Fruit fly (Drosophila melanogaster) whole organism, embryonic: Measurements from ENCODE around the gene CG4101.

Experiments used
- ATbp ChIP-seq: fragments of 200-800 bp; sonication (Bioruptor generic); optimal IDR thresholded peaks from 2 replicates; lab custom pipeline; 2017; ENCODE audit warnings: missing biosample characterization, mild to moderate bottlenecking, missing genetic modification characterization, missing genetic modification reagents
- Blimp-1 ChIP-seq: fragments of 200-800 bp; sonication (Bioruptor generic); optimal IDR thresholded peaks from 3 replicates; lab custom pipeline; 2018; ENCODE audit warnings: missing biosample characterization, missing genetic modification characterization, mild to moderate bottlenecking, moderate library complexity, missing genetic modification reagents
- CG11504 ChIP-seq: fragments of 200-800 bp; sonication (Bioruptor generic); optimal IDR thresholded peaks from 3 replicates; lab custom pipeline; 2019; ENCODE audit warnings: missing biosample characterization, mild to moderate bottlenecking, missing genetic modification characterization, moderate library complexity
- CG13296 ChIP-seq: fragments of 200-800 bp; sonication (Bioruptor generic); optimal IDR thresholded peaks from 3 replicates; lab custom pipeline; 2018; ENCODE audit warnings: missing biosample characterization, mild to moderate bottlenecking, missing genetic modification characterization
- CG13894 ChIP-seq: fragments of 200-800 bp; sonication (Bioruptor generic); optimal IDR thresholded peaks from 3 replicates; lab custom pipeline; 2018; ENCODE audit warnings: missing biosample characterization, mild to moderate bottlenecking, missing genetic modification characterization, moderate library complexity
- CG17385 ChIP-seq: fragments of 200-800 bp; sonication (Bioruptor generic); optimal IDR thresholded peaks from 3 replicates; lab custom pipeline; 2018; ENCODE audit warnings: missing biosample characterization, mild to moderate bottlenecking, missing genetic modification characterization
- CG18599 ChIP-seq: fragments of 200-800 bp; sonication (Bioruptor generic); optimal IDR thresholded peaks from 3 replicates; lab custom pipeline; 2017; ENCODE audit warnings: missing biosample characterization, missing genetic modification characterization, mild to moderate bottlenecking, moderate library complexity, missing genetic modification reagents
- CG18619 ChIP-seq: fragments of 200-800 bp; sonication (Bioruptor generic); optimal IDR thresholded peaks from 3 replicates; lab custom pipeline; 2017; ENCODE audit warnings: missing biosample characterization, mild to moderate bottlenecking, missing genetic modification characterization
- CG2120 ChIP-seq: fragments of 200-800 bp; sonication (Bioruptor generic); optimal IDR thresholded peaks from 3 replicates; lab custom pipeline; 2016; ENCODE audit warnings: missing biosample characterization, missing genetic modification characterization
- CG2889 ChIP-seq: fragments of 200-800 bp; sonication (Bioruptor generic); IDR thresholded peaks from 3 replicates; pipeline ENCODE4 v1.3.6; 2022; ENCODE audit warnings: missing biosample characterization, missing genetic modification characterization
- CG30403 ChIP-seq: fragments of 200-800 bp; sonication (Bioruptor generic); optimal IDR thresholded peaks from 3 replicates; lab custom pipeline; 2016; ENCODE audit warnings: missing biosample characterization, missing genetic modification characterization
- CG31441 ChIP-seq: fragments of 200-800 bp; sonication (Bioruptor generic); IDR thresholded peaks from 2 replicates; pipeline ENCODE4 v1.3.6; 2022; ENCODE audit warnings: missing biosample characterization, missing genetic modification characterization
- CG5180 ChIP-seq: fragments of 200-800 bp; sonication (Bioruptor generic); optimal IDR thresholded peaks from 3 replicates; lab custom pipeline; 2017; ENCODE audit warnings: missing biosample characterization, missing genetic modification characterization, mild to moderate bottlenecking, moderate library complexity, missing genetic modification reagents
- CG6689 ChIP-seq: fragments of 200-800 bp; sonication (Bioruptor generic); IDR thresholded peaks from 2 replicates; pipeline ENCODE4 v1.3.6; 2022; ENCODE audit warnings: missing biosample characterization, missing genetic modification characterization
- CG7556 ChIP-seq: fragments of 200-800 bp; sonication (Bioruptor generic); optimal IDR thresholded peaks from 2 replicates; lab custom pipeline; 2017; ENCODE audit warnings: missing biosample characterization, mild to moderate bottlenecking, missing genetic modification characterization
- Fer3 ChIP-seq: fragments of 200-800 bp; sonication (Bioruptor generic); optimal IDR thresholded peaks from 2 replicates; lab custom pipeline; 2018; ENCODE audit warnings: missing biosample characterization, mild to moderate bottlenecking, missing genetic modification characterization, moderate library complexity
- HLH3B ChIP-seq: fragments of 200-800 bp; sonication (Bioruptor generic); IDR thresholded peaks from 2 replicates; pipeline ENCODE4 v1.3.6; 2022; ENCODE audit warnings: missing biosample characterization, missing genetic modification characterization
- Hmr ChIP-seq: fragments of 200-800 bp; sonication (Bioruptor generic); optimal IDR thresholded peaks from 3 replicates; lab custom pipeline; 2017; ENCODE audit warnings: mild to moderate bottlenecking, missing biosample characterization, missing genetic modification reagents, missing genetic modification characterization
- Mad ChIP-seq: fragments of 200-800 bp; sonication (Bioruptor generic); optimal IDR thresholded peaks from 2 replicates; lab custom pipeline; 2016; ENCODE audit warnings: missing biosample characterization, missing genetic modification characterization
- NfI ChIP-seq: fragments of 200-800 bp; sonication (Bioruptor generic); optimal IDR thresholded peaks from 3 replicates; lab custom pipeline; 2018; ENCODE audit warnings: missing biosample characterization, mild to moderate bottlenecking, missing genetic modification characterization, moderate library complexity
- Rfx ChIP-seq: fragments of 200-800 bp; sonication (Bioruptor generic); IDR thresholded peaks from 2 replicates; pipeline ENCODE4 v1.3.6; 2022; ENCODE audit warnings: missing biosample characterization, missing genetic modification characterization
- Scr ChIP-seq: fragments of 200-800 bp; sonication (Bioruptor generic); IDR thresholded peaks from 2 replicates; pipeline ENCODE4 v1.3.6; 2022; ENCODE audit warnings: missing biosample characterization, missing genetic modification characterization; ENCODE audit not compliant: partially characterized antibody
- Sox100B ChIP-seq: fragments of 200-800 bp; sonication (Bioruptor generic); optimal IDR thresholded peaks from 3 replicates; lab custom pipeline; 2018; ENCODE audit warnings: missing biosample characterization, mild to moderate bottlenecking, missing genetic modification characterization
- Ssrp ChIP-seq: fragments of 200-800 bp; sonication (Bioruptor generic); optimal IDR thresholded peaks from 2 replicates; lab custom pipeline; 2018; ENCODE audit warnings: missing biosample characterization, mild to moderate bottlenecking, missing genetic modification characterization, moderate library complexity
- aop ChIP-seq: fragments of 200-800 bp; sonication (Bioruptor generic); IDR thresholded peaks from 2 replicates; pipeline ENCODE4 v1.3.6; 2022; ENCODE audit warnings: missing biosample characterization, missing genetic modification characterization
- ase ChIP-seq: fragments of 200-800 bp; sonication (Bioruptor generic); IDR thresholded peaks from 3 replicates; pipeline ENCODE4 v1.3.6; 2022; ENCODE audit warnings: missing biosample characterization, missing genetic modification characterization
- bab2 ChIP-seq: fragments of 200-800 bp; sonication (Bioruptor generic); optimal IDR thresholded peaks from 2 replicates; lab custom pipeline; 2016; ENCODE audit warnings: missing biosample characterization, missing genetic modification characterization
- bcd ChIP-seq: fragments of 200-800 bp; sonication (Bioruptor generic); optimal IDR thresholded peaks from 2 replicates; lab custom pipeline; 2017; ENCODE audit warnings: missing biosample characterization, mild to moderate bottlenecking, missing genetic modification characterization
- bsh ChIP-seq, 2 experiments: fragments of 200-800 bp; sonication (Bioruptor generic); optimal IDR thresholded peaks; 2 replicates each; lab custom pipeline; 2017 to 2018; ENCODE audit warnings: mild to moderate bottlenecking in 2 of 2, missing biosample characterization in 2 of 2, missing genetic modification characterization in 2 of 2, moderate library complexity in 1 of 2
- dpn ChIP-seq, 2 experiments: fragments of 200-800 bp; sonication (Bioruptor generic); optimal IDR thresholded peaks; 3 replicates each; lab custom pipeline; 2016; ENCODE audit warnings: missing biosample characterization in 2 of 2, missing genetic modification characterization in 2 of 2
- dysf ChIP-seq: fragments of 200-800 bp; sonication (Bioruptor generic); IDR thresholded peaks from 3 replicates; pipeline ENCODE4 v1.3.6; 2022; ENCODE audit warnings: missing biosample characterization, missing genetic modification characterization
- exex ChIP-seq: fragments of 200-800 bp; sonication (Bioruptor generic); optimal IDR thresholded peaks from 4 replicates; lab custom pipeline; 2018; ENCODE audit warnings: missing biosample characterization, mild to moderate bottlenecking, missing genetic modification characterization, moderate library complexity
- fd96Cb ChIP-seq: fragments of 200-800 bp; sonication (Bioruptor generic); optimal IDR thresholded peaks from 2 replicates; lab custom pipeline; 2018; ENCODE audit warnings: missing biosample characterization, mild to moderate bottlenecking, missing genetic modification characterization, moderate library complexity
- hkb ChIP-seq, 2 experiments: fragments of 200-800 bp in 1 of 2; fragments of >200 bp in 1 of 2; sonication (Bioruptor generic) in 1 of 2; IDR thresholded peaks in 1 of 2; optimal IDR thresholded peaks in 1 of 2; 2 replicates each; pipeline versions ENCODE4 v1.3.6 to Lab custom; 2017 to 2022; ENCODE audit warnings: missing biosample characterization in 1 of 2, missing genetic modification characterization in 1 of 2
- ind ChIP-seq: fragments of 200-800 bp; sonication (Bioruptor generic); optimal IDR thresholded peaks from 3 replicates; lab custom pipeline; 2016; ENCODE audit warnings: missing biosample characterization, missing genetic modification characterization
- lilli ChIP-seq: fragments of 200-800 bp; sonication (Bioruptor generic); optimal IDR thresholded peaks from 3 replicates; lab custom pipeline; 2016; ENCODE audit warnings: missing biosample characterization, missing genetic modification characterization
- maf-S ChIP-seq: fragments of 200-800 bp; sonication (Bioruptor generic); optimal IDR thresholded peaks from 2 replicates; lab custom pipeline; 2016; ENCODE audit warnings: missing biosample characterization, missing genetic modification characterization
- mam ChIP-seq: fragments of 200-800 bp; sonication (Bioruptor generic); optimal IDR thresholded peaks from 3 replicates; lab custom pipeline; 2016; ENCODE audit warnings: missing biosample characterization, missing genetic modification characterization
- mirr ChIP-seq: fragments of 200-800 bp; sonication (Bioruptor generic); optimal IDR thresholded peaks from 3 replicates; lab custom pipeline; 2018; ENCODE audit warnings: missing biosample characterization, mild to moderate bottlenecking, missing genetic modification characterization
- nau ChIP-seq: fragments of 200-800 bp; sonication (Bioruptor generic); optimal IDR thresholded peaks from 3 replicates; lab custom pipeline; 2017; ENCODE audit warnings: missing biosample characterization, mild to moderate bottlenecking, missing genetic modification characterization, missing genetic modification reagents
- odd ChIP-seq: fragments of 200-800 bp; sonication (Bioruptor generic); optimal IDR thresholded peaks from 2 replicates; lab custom pipeline; 2017; ENCODE audit warnings: missing biosample characterization, mild to moderate bottlenecking, missing genetic modification characterization
- pan ChIP-seq, 4 experiments: fragments of >200 bp in 3 of 4; fragments of 200-800 bp in 1 of 4; sonication (Bioruptor generic) in 1 of 4; optimal IDR thresholded peaks in 3 of 4; IDR thresholded peaks in 1 of 4; 2 replicates each; pipeline versions ENCODE4 v1.3.6 to Lab custom; 2017 to 2022; ENCODE audit warnings: missing biosample characterization in 2 of 4, missing genetic modification characterization in 2 of 4, mixed read lengths in 1 of 4
- scrt ChIP-seq: fragments of 200-800 bp; sonication (Bioruptor generic); optimal IDR thresholded peaks from 2 replicates; lab custom pipeline; 2018; ENCODE audit warnings: missing biosample characterization, mild to moderate bottlenecking, missing genetic modification characterization, moderate library complexity
- sens ChIP-seq: fragments of 200-800 bp; sonication (Bioruptor generic); peaks from one replicate; lab custom pipeline; 2016; ENCODE audit warnings: missing biosample characterization, missing genetic modification characterization
- sisA ChIP-seq: fragments of 200-800 bp; sonication (Bioruptor generic); IDR thresholded peaks from 2 replicates; pipeline ENCODE4 v1.3.6; 2022; ENCODE audit warnings: missing biosample characterization, missing genetic modification characterization
- tio ChIP-seq: fragments of 200-800 bp; sonication (Bioruptor generic); optimal IDR thresholded peaks from 2 replicates; lab custom pipeline; 2017; ENCODE audit warnings: missing biosample characterization, missing genetic modification characterization, inconsistent platforms
- unpg ChIP-seq: fragments of 200-800 bp; sonication (Bioruptor generic); optimal IDR thresholded peaks from 3 replicates; lab custom pipeline; 2018; ENCODE audit warnings: missing biosample characterization, mild to moderate bottlenecking, missing genetic modification characterization, moderate library complexity
- vnd ChIP-seq: fragments of 200-800 bp; sonication (Bioruptor generic); IDR thresholded peaks from 3 replicates; pipeline ENCODE4 v1.3.6; 2022; ENCODE audit warnings: missing biosample characterization, missing genetic modification characterization; ENCODE audit not compliant: partially characterized antibody

CG4101 gene

DNA sequence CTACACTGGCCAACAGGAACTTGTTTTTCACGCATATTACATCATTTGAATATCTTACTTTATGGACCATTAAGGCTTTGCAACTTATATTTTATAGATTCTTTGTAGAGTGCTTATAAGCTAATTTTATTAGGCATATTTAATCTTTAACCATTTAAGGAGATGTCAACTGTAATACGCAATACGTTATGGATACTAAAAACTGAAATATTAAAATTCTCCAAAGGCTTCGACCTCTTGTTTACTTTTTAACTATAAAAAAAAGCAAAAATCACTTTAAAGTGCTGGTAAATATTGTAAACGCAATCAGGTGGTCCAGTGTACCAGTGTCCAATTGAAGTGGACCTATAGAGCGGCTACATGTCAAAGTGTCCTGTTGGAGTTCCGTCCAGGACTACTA lies 44.7 kb downstream of the CG4101 start (continued):
- TF ChIP-seq CG2120 (GFP tag; lab: Kevin White, UChicago), result peak; percentile 48
- TF ChIP-seq Sox100B (GFP tag; lab: Kevin White, UChicago), result peak; percentile 47
- TF ChIP-seq CG6689, result peak; percentile 49; the same call in 1 of the 2 replicates
- peak; percentile 12 for TF ChIP-seq ind
- peak; percentile 46 for TF ChIP-seq bcd (GFP tag; lab: Kevin White, UChicago)
- TF ChIP-seq CG13296 (GFP tag; lab: Kevin White, UChicago), result peak; percentile 31
- TF ChIP-seq unpg (GFP tag; lab: Kevin White, UChicago), result peak; percentile 21
- no peak for TF ChIP-seq ase (GFP tag; lab: Robert Waterston, UW)
- TF ChIP-seq Mad (GFP tag; lab: Kevin White, UChicago), result no peak
- peak in 1 of 2 experiments; percentile 2 for TF ChIP-seq bsh (GFP tag; optimal IDR thresholded peaks at IDR 0.05; lab: Kevin White, UChicago)
- peak; percentile 23 for TF ChIP-seq tio (GFP tag; lab: Kevin White, UChicago)
- 0 out of 2 replicates have a peak, but pooled peaks have one; percentile 29 for TF ChIP-seq CG31441 (GFP tag; lab: Robert Waterston, UW)
- TF ChIP-seq dpn (GFP tag; optimal IDR thresholded peaks at IDR 0.05; lab: Kevin White, UChicago), result peak in 1 of 2 experiments; percentile 12
- TF ChIP-seq CG18599 (GFP tag; lab: Kevin White, UChicago), result peak; percentile 66
- peak; percentile 11 for TF ChIP-seq scrt (GFP tag; lab: Kevin White, UChicago)
- TF ChIP-seq maf-S (GFP tag; lab: Kevin White, UChicago), result no peak
- peak; percentile 8 for TF ChIP-seq mam (GFP tag; lab: Kevin White, UChicago)
- TF ChIP-seq CG13894 (tag; lab: Kevin White, UChicago), result peak; percentile 16
- TF ChIP-seq HLH3B, result no peak
- peak; percentile 32 for TF ChIP-seq CG30403 (GFP tag; lab: Kevin White, UChicago)
- TF ChIP-seq Rfx (GFP tag; lab: Robert Waterston, UW), result peak; percentile 34; the same call in 1 of the 2 replicates
- peak; percentile 32 for TF ChIP-seq fd96Cb (tag; lab: Kevin White, UChicago)
- peak; percentile 36 for TF ChIP-seq Ssrp (tag; lab: Kevin White, UChicago)
- TF ChIP-seq Hmr, result peak; percentile 39
- TF ChIP-seq bab2 (GFP tag; lab: Kevin White, UChicago), result peak; percentile 10
- TF ChIP-seq Fer3, result peak; percentile 25
- TF ChIP-seq hkb (optimal IDR thresholded peaks at IDR 0.05; lab: Kevin White, UChicago), result no peak
- TF ChIP-seq hkb (GFP tag; IDR thresholded peaks at IDR 0.05; lab: Robert Waterston, UW), result 0 out of 2 replicates have a peak, but pooled peaks have one; percentile 10
- TF ChIP-seq CG17385 (GFP tag; lab: Kevin White, UChicago), result peak; percentile 3
- peak; percentile 9 for TF ChIP-seq CG18619
- TF ChIP-seq vnd (GFP tag; lab: Robert Waterston, UW), result no peak
- TF ChIP-seq pan (optimal IDR thresholded peaks at IDR 0.05; lab: Kevin White, UChicago), result no peak
- TF ChIP-seq pan (GFP tag; optimal IDR thresholded peaks at IDR 0.05 in 1 of 2, IDR thresholded peaks at IDR 0.05 in 1 of 2), result peak in 1 of 2 experiments; percentile 35
- peak; percentile 69 for TF ChIP-seq CG11504 (tag; lab: Kevin White, UChicago)
- no peak for TF ChIP-seq mirr
- peak; percentile 27 for TF ChIP-seq CG5180 (GFP tag; lab: Kevin White, UChicago)
- TF ChIP-seq Blimp-1, result peak; percentile 25
- peak; percentile 83 for TF ChIP-seq sens (GFP tag; lab: Kevin White, UChicago)
- TF ChIP-seq CG2889 (GFP tag; lab: Robert Waterston, UW), result peak; percentile 42; the same call in 1 of the 3 replicates
- peak; percentile 46 for TF ChIP-seq CG7556 (GFP tag; lab: Kevin White, UChicago)
- peak; percentile 2 for TF ChIP-seq NfI (GFP tag; lab: Kevin White, UChicago)
- TF ChIP-seq ATbp, result peak; percentile 30
- peak; percentile 31 for TF ChIP-seq sisA (GFP tag; lab: Robert Waterston, UW)
- TF ChIP-seq Scr (GFP tag; lab: Robert Waterston, UW), result no peak
- TF ChIP-seq aop (GFP tag; lab: Robert Waterston, UW), result no peak
- peak; percentile 43; the same call in 1 of the 3 replicates for TF ChIP-seq dysf (GFP tag; lab: Robert Waterston, UW)
- TF ChIP-seq lilli (GFP tag; lab: Kevin White, UChicago), result peak; percentile 30
- TF ChIP-seq nau (GFP tag; lab: Kevin White, UChicago), result peak; percentile 50
- TF ChIP-seq exex (tag; lab: Kevin White, UChicago), result peak; percentile 9
- TF ChIP-seq odd, result peak; percentile 18
